Worm (Caenorhabditis elegans): Measurements from ENCODE around the gene acs-1.

acs-1 gene

ce11 chrV:6544999-6545398, 20.2 kb downstream of the acs-1 start:
- no peak for TF ChIP-seq unc-62 (GFP tag; optimal IDR thresholded peaks at IDR 0.05)

ce11 chrV:6546450-6547171, 21.8 kb downstream of the acs-1 start, which contains the start of gene dre-1:
Gene dre-1 (minus strand): TSS chrV:6546500.
- TF ChIP-seq unc-62 (GFP tag; optimal IDR thresholded peaks at IDR 0.05) = no peak

ce11 chrV:6548309-6548708, 23.5 kb downstream of the acs-1 start:
- no peak for TF ChIP-seq unc-62 (GFP tag; optimal IDR thresholded peaks at IDR 0.05)

ce11 chrV:6549148-6549547, 24.4 kb downstream of the acs-1 start, which contains the start of gene K04A8.20:
Gene K04A8.20 (plus strand): TSS chrV:6549448.
- TF ChIP-seq unc-62 (GFP tag; optimal IDR thresholded peaks at IDR 0.05) = no peak

- no peak for TF ChIP-seq unc-62 (GFP tag; optimal IDR thresholded peaks at IDR 0.05)
Observed at ce11 chrV:6549871-6550270, 25.1 kb downstream of the acs-1 start, which contains the start of gene lipl-4. Gene lipl-4 (plus strand): TSS chrV:6550171.

ce11 chrV:6551707-6552390, 27.1 kb downstream of the acs-1 start, which contains the start of gene twk-10:
Gene twk-10 (plus strand): TSS chrV:6552340.
- TF ChIP-seq unc-62 (GFP tag; optimal IDR thresholded peaks at IDR 0.05) = no peak

- no peak for TF ChIP-seq unc-62 (GFP tag; optimal IDR thresholded peaks at IDR 0.05)
Observed at ce11 chrV:6554308-6554707, 29.5 kb downstream of the acs-1 start, which contains the start of gene K04A8.19. Gene K04A8.19 (minus strand): TSS chrV:6554408.

- TF ChIP-seq unc-62 (GFP tag; optimal IDR thresholded peaks at IDR 0.05) = no peak
Observed at ce11 chrV:6557035-6557434, 32.2 kb downstream of the acs-1 start, which contains the start of gene spp-27. Gene spp-27 (minus strand): TSS chrV:6557135.

- TF ChIP-seq unc-62 (GFP tag; optimal IDR thresholded peaks at IDR 0.05) = no peak
Observed at ce11 chrV:6558103-6558502, 33.3 kb downstream of the acs-1 start, which contains the start of gene spp-20. Gene spp-20 (minus strand): TSS chrV:6558203.

- TF ChIP-seq unc-62 (GFP tag; optimal IDR thresholded peaks at IDR 0.05) = no peak
Observed at ce11 chrV:6559105-6559504, 34.3 kb downstream of the acs-1 start, which contains the start of gene spp-26. Gene spp-26 (minus strand): TSS chrV:6559205.

ce11 chrV:6559585-6559984, 34.8 kb downstream of the acs-1 start:
- no peak for TF ChIP-seq unc-62 (GFP tag; optimal IDR thresholded peaks at IDR 0.05)

ce11 chrV:6561592-6561991, 36.8 kb downstream of the acs-1 start, which contains the start of gene spp-19:
Gene spp-19 (minus strand): TSS chrV:6561692.
- no peak for TF ChIP-seq unc-62 (GFP tag; optimal IDR thresholded peaks at IDR 0.05)

ce11 chrV:6565851-6566386, 41.1 kb downstream of the acs-1 start, which contains the start of gene K04A8.1:
Gene K04A8.1 (plus strand): TSS chrV:6566336.
- no peak for TF ChIP-seq unc-62 (GFP tag; optimal IDR thresholded peaks at IDR 0.05)

- TF ChIP-seq unc-62 (GFP tag; optimal IDR thresholded peaks at IDR 0.05) = no peak
Observed at ce11 chrV:6575406-6576130, 50.8 kb downstream of the acs-1 start, which contains the start of gene fut-2. Gene fut-2 (minus strand): TSS chrV:6575890.

- no peak for TF ChIP-seq unc-62 (GFP tag; optimal IDR thresholded peaks at IDR 0.05)
Observed at ce11 chrV:6576567-6576966, 51.8 kb downstream of the acs-1 start, which contains the start of gene EGAP9.4. Gene EGAP9.4 (plus strand): TSS chrV:6576867.

All from whole organism, dauer.